Worm (Caenorhabditis elegans): Measurements from ENCODE around the gene ntl-3.

Gene ntl-3

DNA sequence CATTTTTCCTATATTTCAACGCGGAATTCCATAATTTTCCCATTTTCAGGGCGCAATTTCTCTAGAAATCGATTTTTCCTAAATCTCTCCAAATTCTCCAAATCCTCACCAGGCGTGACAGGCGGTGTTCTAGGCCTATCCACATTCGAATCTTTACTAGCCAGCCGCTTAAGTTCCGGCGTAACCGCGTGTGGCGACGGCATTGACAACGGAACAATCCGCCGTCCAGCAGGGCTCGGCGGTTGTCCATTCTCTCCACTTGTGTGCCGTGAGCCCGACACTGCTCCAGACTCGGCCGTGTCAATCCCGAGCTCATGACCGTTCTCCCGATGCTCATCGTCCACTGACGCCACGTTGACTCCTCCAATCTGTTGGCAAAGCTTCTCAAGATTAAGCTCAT, 3.3 kb downstream of the ntl-3 start:
- no peak for TF ChIP-seq pax-1 (tag; optimal IDR thresholded peaks at IDR 0.05)
- peak; percentile 40 for TF ChIP-seq elt-4 (tag; optimal IDR thresholded peaks at IDR 0.05)

DNA sequence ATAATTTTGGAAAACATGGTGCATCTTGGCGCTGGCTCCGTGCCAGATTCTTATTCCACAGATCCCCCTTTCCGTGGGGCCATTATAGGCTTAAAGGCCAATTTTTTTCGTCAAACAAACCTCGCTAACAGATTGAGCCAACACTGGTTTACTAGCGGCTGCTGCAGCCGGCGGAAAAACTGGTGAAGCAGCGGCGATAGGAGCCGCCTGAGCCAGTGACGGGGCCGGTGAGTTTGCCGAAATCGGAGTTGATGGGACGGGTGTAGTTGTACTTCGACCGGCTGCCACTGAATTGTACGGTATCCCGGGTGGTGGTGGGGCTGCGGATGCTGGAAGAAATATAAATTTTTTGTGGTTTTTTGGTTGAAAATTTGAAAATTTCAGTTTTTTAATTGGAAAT, 4.5 kb downstream of the ntl-3 start:
- TF ChIP-seq che-1 (tag; optimal IDR thresholded peaks at IDR 0.05) (no peak), ceh-14 (tag; optimal IDR thresholded peaks at IDR 0.05) (no peak), syd-9 (tag; optimal IDR thresholded peaks at IDR 0.05) (no peak), eyg-1 (tag; optimal IDR thresholded peaks at IDR 0.05) (no peak), unc-3 (GFP tag; conservative IDR thresholded peaks at IDR 0.05) (no peak), unc-3 (tag; optimal IDR thresholded peaks at IDR 0.05) (no peak), nhr-232 (tag; optimal IDR thresholded peaks at IDR 0.05) (no peak), hlh-6 (tag; optimal IDR thresholded peaks at IDR 0.05) (no peak), zip-5 (tag; optimal IDR thresholded peaks at IDR 0.05) (no peak), pag-3 (tag; optimal IDR thresholded peaks at IDR 0.05; ENCODE audit: borderline replicate concordance) (no peak)

DNA sequence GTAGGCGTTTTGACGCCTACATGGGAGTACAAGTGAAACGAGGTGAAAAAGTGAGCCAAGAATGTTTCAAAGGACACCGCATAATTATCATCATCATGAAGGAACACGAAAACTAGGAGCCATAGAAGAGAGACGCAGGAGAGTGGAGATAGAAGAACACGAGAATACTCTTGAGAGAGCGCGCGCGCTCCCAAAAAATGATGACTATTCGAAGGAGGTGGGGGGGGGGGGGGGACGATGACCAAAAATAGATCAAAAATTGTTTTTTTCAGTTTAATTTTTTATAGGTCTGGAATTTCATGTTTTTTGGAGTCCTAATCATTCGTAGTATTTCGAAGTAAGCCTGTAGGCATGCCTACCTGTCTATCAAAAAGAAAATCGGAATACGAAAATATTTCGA, 9.5 kb downstream of the ntl-3 start:
- TF ChIP-seq nhr-232 (tag; optimal IDR thresholded peaks at IDR 0.05): no peak
- no peak for TF ChIP-seq tbx-7 (tag; optimal IDR thresholded peaks at IDR 0.05)
- TF ChIP-seq syd-9 (tag; optimal IDR thresholded peaks at IDR 0.05): no peak
- TF ChIP-seq ceh-2 (tag; optimal IDR thresholded peaks at IDR 0.05): no peak
- TF ChIP-seq madf-2 (tag; optimal IDR thresholded peaks at IDR 0.05): no peak
- TF ChIP-seq ceh-48 (tag; optimal IDR thresholded peaks at IDR 0.05): no peak
- no peak for TF ChIP-seq sdc-2 (tag; optimal IDR thresholded peaks at IDR 0.05)
- TF ChIP-seq ttx-3 (tag; optimal IDR thresholded peaks at IDR 0.05): no peak
- no peak for TF ChIP-seq Y22D7AL.16 (tag; optimal IDR thresholded peaks at IDR 0.05)
- TF ChIP-seq ahr-1 (tag; optimal IDR thresholded peaks at IDR 0.05): no peak
- TF ChIP-seq pax-1 (tag; optimal IDR thresholded peaks at IDR 0.05): no peak
- no peak for TF ChIP-seq nfya-1 (tag; optimal IDR thresholded peaks at IDR 0.05)

DNA sequence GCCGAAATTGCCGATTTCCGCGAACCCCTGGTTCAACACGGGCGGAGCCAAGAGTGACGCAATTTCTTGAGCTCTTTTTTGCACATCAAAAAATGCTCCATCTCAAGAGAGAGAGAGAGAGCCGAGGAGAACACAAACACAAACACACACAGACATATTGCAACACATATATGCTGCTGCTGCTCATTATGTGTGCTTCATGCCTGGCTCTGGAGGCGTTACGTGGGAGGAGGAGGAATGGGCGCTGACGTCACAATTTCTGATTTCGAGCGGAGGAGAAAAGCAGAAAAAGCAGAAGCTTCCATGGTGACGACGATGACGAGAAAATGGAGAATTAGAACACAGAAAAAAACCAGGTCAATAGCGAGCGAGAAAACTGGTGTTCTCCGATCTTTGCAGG, 10.2 kb downstream of the ntl-3 start:
- no peak for TF ChIP-seq fkh-10 (GFP tag; optimal IDR thresholded peaks at IDR 0.05)
- TF ChIP-seq C38D4.7 (GFP tag; optimal IDR thresholded peaks at IDR 0.05): no peak
- TF ChIP-seq lin-11 (tag; optimal IDR thresholded peaks at IDR 0.05): no peak
- TF ChIP-seq dve-1 (tag; optimal IDR thresholded peaks at IDR 0.05): no peak
- no peak for TF ChIP-seq unc-86 (tag; optimal IDR thresholded peaks at IDR 0.05)
- TF ChIP-seq gmeb-2 (tag; optimal IDR thresholded peaks at IDR 0.05): no peak
- no peak for TF ChIP-seq sox-2 (GFP tag; IDR thresholded peaks at IDR 0.05)
- no peak for TF ChIP-seq K02D7.2 (tag; optimal IDR thresholded peaks at IDR 0.05)
- no peak for TF ChIP-seq pag-3 (tag; optimal IDR thresholded peaks at IDR 0.05; ENCODE audit: borderline replicate concordance)
- no peak for TF ChIP-seq ttx-3 (tag; optimal IDR thresholded peaks at IDR 0.05)

DNA sequence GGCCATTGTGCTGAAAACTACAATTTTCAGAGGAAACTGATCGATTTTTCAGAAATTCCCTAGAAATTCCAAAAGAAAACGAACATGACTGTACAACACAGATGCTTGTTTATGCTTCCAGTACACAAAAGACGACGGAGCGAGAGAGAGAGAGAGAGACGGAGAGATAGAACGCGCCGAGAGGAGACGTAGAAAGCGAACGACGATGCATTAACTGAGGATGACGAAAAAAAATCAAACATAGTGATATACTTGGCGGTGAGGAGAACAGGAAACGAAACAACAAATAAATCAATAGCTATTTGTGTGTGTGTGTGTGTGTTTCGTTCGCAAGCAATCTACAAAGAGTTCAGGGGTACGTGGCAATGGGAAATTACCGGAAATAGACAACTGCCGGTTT, 11.5 kb downstream of the ntl-3 start:
- TF ChIP-seq ceh-14 (tag; optimal IDR thresholded peaks at IDR 0.05) (no peak), pax-1 (tag; optimal IDR thresholded peaks at IDR 0.05) (no peak), hlh-6 (tag; optimal IDR thresholded peaks at IDR 0.05) (no peak), ceh-9 (tag; optimal IDR thresholded peaks at IDR 0.05) (no peak), ceh-18 (tag; optimal IDR thresholded peaks at IDR 0.05) (no peak), zip-5 (tag; optimal IDR thresholded peaks at IDR 0.05) (no peak), dve-1 (tag; optimal IDR thresholded peaks at IDR 0.05) (no peak), lin-11 (tag; optimal IDR thresholded peaks at IDR 0.05) (no peak), elt-4 (tag; optimal IDR thresholded peaks at IDR 0.05) (no peak), pha-4 (tag; optimal IDR thresholded peaks at IDR 0.05) (no peak), unc-55 (GFP tag; optimal IDR thresholded peaks at IDR 0.05) (no peak), ttx-3 (tag; optimal IDR thresholded peaks at IDR 0.05) (no peak), tbx-7 (tag; optimal IDR thresholded peaks at IDR 0.05) (no peak), Y22D7AL.16 (tag; optimal IDR thresholded peaks at IDR 0.05) (no peak), ceh-22 (tag; optimal IDR thresholded peaks at IDR 0.05) (no peak), ceh-2 (tag; optimal IDR thresholded peaks at IDR 0.05) (no peak), eyg-1 (tag; optimal IDR thresholded peaks at IDR 0.05) (no peak), ceh-30 (tag; optimal IDR thresholded peaks at IDR 0.05) (no peak)
